Fruit fly (Drosophila melanogaster) whole organism, embryonic: ENCODE measurements around the gene a10.

ENCODE experiments used
- B-H1 ChIP-seq: fragments of 200-800 bp; sonication (Bioruptor generic); IDR thresholded peaks from 3 replicates; pipeline ENCODE4 v1.3.6; 2022; ENCODE audit warnings: missing biosample characterization, missing genetic modification characterization
- CG10462 ChIP-seq: fragments of 200-800 bp; sonication (Bioruptor generic); optimal IDR thresholded peaks from 2 replicates; lab custom pipeline; 2016; ENCODE audit warnings: missing biosample characterization, missing genetic modification characterization
- CG10543 ChIP-seq: fragments of 200-800 bp; sonication (Bioruptor generic); optimal IDR thresholded peaks from 3 replicates; lab custom pipeline; 2017; ENCODE audit warnings: missing biosample characterization, mild to moderate bottlenecking, missing genetic modification characterization, moderate library complexity
- CG10565 ChIP-seq: fragments of 200-800 bp; sonication (Bioruptor generic); optimal IDR thresholded peaks from 3 replicates; lab custom pipeline; 2016; ENCODE audit warnings: missing biosample characterization, mild to moderate bottlenecking, missing genetic modification characterization
- CG10959 ChIP-seq: fragments of 200-800 bp; sonication (Bioruptor generic); IDR thresholded peaks from 2 replicates; pipeline ENCODE4 v1.3.6; 2022; ENCODE audit warnings: missing biosample characterization, missing genetic modification characterization
- CG11093 ChIP-seq: fragments of 200-800 bp; sonication (Bioruptor generic); IDR thresholded peaks from 3 replicates; pipeline ENCODE4 v1.3.6; 2022; ENCODE audit warnings: missing biosample characterization, missing genetic modification characterization
- CG11456 ChIP-seq: fragments of 200-800 bp; sonication (Bioruptor generic); IDR thresholded peaks from 3 replicates; pipeline ENCODE4 v1.3.6; 2022; ENCODE audit warnings: missing biosample characterization, missing genetic modification characterization
- CG11504 ChIP-seq: fragments of 200-800 bp; sonication (Bioruptor generic); optimal IDR thresholded peaks from 3 replicates; lab custom pipeline; 2019; ENCODE audit warnings: missing biosample characterization, mild to moderate bottlenecking, missing genetic modification characterization, moderate library complexity
- CG11696 ChIP-seq: fragments of 200-800 bp; sonication (Bioruptor generic); IDR thresholded peaks from 2 replicates; pipeline ENCODE4 v1.3.6; 2022; ENCODE audit warnings: missing biosample characterization, missing genetic modification characterization
- CG15011 ChIP-seq: fragments of 200-800 bp; sonication (Bioruptor generic); optimal IDR thresholded peaks from 3 replicates; lab custom pipeline; 2018; ENCODE audit warnings: missing biosample characterization, mild to moderate bottlenecking, missing genetic modification characterization
- CG15269 ChIP-seq: fragments of 200-800 bp; sonication (Bioruptor generic); optimal IDR thresholded peaks from 2 replicates; lab custom pipeline; 2018; ENCODE audit warnings: missing biosample characterization, mild to moderate bottlenecking, missing genetic modification characterization, moderate library complexity
- CG16863 ChIP-seq: fragments of 200-800 bp; sonication (Bioruptor generic); optimal IDR thresholded peaks from 3 replicates; lab custom pipeline; 2016; ENCODE audit warnings: missing biosample characterization, missing genetic modification characterization
- CG2199 ChIP-seq: fragments of 200-800 bp; sonication (Bioruptor generic); IDR thresholded peaks from 3 replicates; pipeline ENCODE4 v1.3.6; 2022; ENCODE audit warnings: missing biosample characterization, missing genetic modification characterization
- CG32532 ChIP-seq: fragments of 200-800 bp; sonication (Bioruptor generic); IDR thresholded peaks from 2 replicates; pipeline ENCODE4 v1.3.6; 2022; ENCODE audit warnings: missing biosample characterization, missing genetic modification characterization
- CG34376 ChIP-seq: fragments of 200-800 bp; sonication (Bioruptor generic); optimal IDR thresholded peaks from 2 replicates; lab custom pipeline; 2018; ENCODE audit warnings: missing biosample characterization, mild to moderate bottlenecking, missing genetic modification characterization
- CG4424 ChIP-seq: fragments of 200-800 bp; sonication (Bioruptor generic); optimal IDR thresholded peaks from 3 replicates; lab custom pipeline; 2016; ENCODE audit warnings: missing biosample characterization, missing genetic modification characterization
- CG4854 ChIP-seq: fragments of 200-800 bp; sonication (Bioruptor generic); optimal IDR thresholded peaks from 2 replicates; lab custom pipeline; 2016; ENCODE audit warnings: missing biosample characterization, missing genetic modification characterization, inconsistent platforms
- CG6654 ChIP-seq: fragments of 200-800 bp; sonication (Bioruptor generic); optimal IDR thresholded peaks from 2 replicates; lab custom pipeline; 2017; ENCODE audit warnings: missing biosample characterization, mild to moderate bottlenecking, missing genetic modification characterization
- CG6683 ChIP-seq: fragments of 200-800 bp; sonication (Bioruptor generic); optimal IDR thresholded peaks from 2 replicates; lab custom pipeline; 2017; ENCODE audit warnings: missing biosample characterization, mild to moderate bottlenecking, missing genetic modification characterization, missing genetic modification reagents
- CG6689 ChIP-seq: fragments of 200-800 bp; sonication (Bioruptor generic); IDR thresholded peaks from 2 replicates; pipeline ENCODE4 v1.3.6; 2022; ENCODE audit warnings: missing biosample characterization, missing genetic modification characterization
- CG7839 ChIP-seq: fragments of 200-800 bp; sonication (Bioruptor generic); optimal IDR thresholded peaks from 3 replicates; lab custom pipeline; 2018; ENCODE audit warnings: missing biosample characterization, mild to moderate bottlenecking, missing genetic modification characterization, moderate library complexity
- CG8478 ChIP-seq: fragments of >200 bp; optimal IDR thresholded peaks from 2 replicates; lab custom pipeline; 2018
- CG8765 ChIP-seq: fragments of 200-800 bp; sonication (Bioruptor generic); IDR thresholded peaks from 2 replicates; pipeline ENCODE4 v1.3.6; 2022; ENCODE audit warnings: missing biosample characterization, missing genetic modification characterization
- CG8944 ChIP-seq: fragments of 200-800 bp; sonication (Bioruptor generic); optimal IDR thresholded peaks from 3 replicates; lab custom pipeline; 2016; ENCODE audit warnings: missing biosample characterization, missing genetic modification characterization
- CG9215 ChIP-seq: fragments of 200-800 bp; sonication (Bioruptor generic); IDR thresholded peaks from 2 replicates; pipeline ENCODE4 v1.3.6; 2022; ENCODE audit warnings: missing biosample characterization, missing genetic modification characterization
- Deaf1 ChIP-seq: fragments of 200-800 bp; optimal IDR thresholded peaks from 3 replicates; lab custom pipeline; 2019; ENCODE audit warnings: missing biosample characterization, mild to moderate bottlenecking, missing genetic modification characterization, moderate library complexity
- Fer1 ChIP-seq: fragments of 200-800 bp; sonication (Bioruptor generic); optimal IDR thresholded peaks from 2 replicates; lab custom pipeline; 2017; ENCODE audit warnings: missing biosample characterization, mild to moderate bottlenecking, missing genetic modification characterization
- Fer3 ChIP-seq: fragments of 200-800 bp; sonication (Bioruptor generic); optimal IDR thresholded peaks from 2 replicates; lab custom pipeline; 2018; ENCODE audit warnings: missing biosample characterization, mild to moderate bottlenecking, missing genetic modification characterization, moderate library complexity
- H2.0 ChIP-seq: fragments of 200-800 bp; sonication (Bioruptor generic); IDR thresholded peaks from 2 replicates; pipeline ENCODE4 v1.3.6; 2022; ENCODE audit warnings: missing biosample characterization, missing genetic modification characterization
- HHEX ChIP-seq: fragments of 200-800 bp; sonication (Bioruptor generic); optimal IDR thresholded peaks from 3 replicates; lab custom pipeline; 2017; ENCODE audit warnings: missing biosample characterization, mild to moderate bottlenecking, missing genetic modification characterization, missing genetic modification reagents
- HLH54F ChIP-seq: fragments of 200-800 bp; sonication (Bioruptor generic); optimal IDR thresholded peaks from 3 replicates; lab custom pipeline; 2016; ENCODE audit warnings: missing biosample characterization, missing genetic modification characterization
- Hey ChIP-seq: fragments of 200-800 bp; sonication (Bioruptor generic); optimal IDR thresholded peaks from 3 replicates; lab custom pipeline; 2018; ENCODE audit warnings: missing biosample characterization, mild to moderate bottlenecking, missing genetic modification characterization
- HmgZ ChIP-seq: fragments of 200-800 bp; sonication (Bioruptor generic); optimal IDR thresholded peaks from 2 replicates; lab custom pipeline; 2018; ENCODE audit warnings: missing biosample characterization, mild to moderate bottlenecking, missing genetic modification characterization
- Optix ChIP-seq: fragments of 200-800 bp; sonication (Bioruptor generic); IDR thresholded peaks from 3 replicates; pipeline ENCODE4 v1.3.6; 2022; ENCODE audit warnings: missing biosample characterization, missing genetic modification characterization
- Rfx ChIP-seq: fragments of 200-800 bp; sonication (Bioruptor generic); IDR thresholded peaks from 2 replicates; pipeline ENCODE4 v1.3.6; 2022; ENCODE audit warnings: missing biosample characterization, missing genetic modification characterization
- Scr ChIP-seq: fragments of 200-800 bp; sonication (Bioruptor generic); IDR thresholded peaks from 2 replicates; pipeline ENCODE4 v1.3.6; 2022; ENCODE audit warnings: missing biosample characterization, missing genetic modification characterization; ENCODE audit not compliant: partially characterized antibody
- Usf ChIP-seq: fragments of 200-800 bp; sonication (Bioruptor generic); optimal IDR thresholded peaks from 2 replicates; lab custom pipeline; 2017; ENCODE audit warnings: missing genotype, missing biosample characterization, missing genetic modification characterization
- ac ChIP-seq: fragments of 200-800 bp; sonication (Bioruptor generic); optimal IDR thresholded peaks from 3 replicates; lab custom pipeline; 2017; ENCODE audit warnings: missing biosample characterization, mild to moderate bottlenecking, missing genetic modification characterization
- al ChIP-seq: fragments of 200-800 bp; sonication (Bioruptor generic); IDR thresholded peaks from 2 replicates; pipeline ENCODE4 v1.3.6; 2022; ENCODE audit warnings: missing biosample characterization, missing genetic modification characterization
- ase ChIP-seq: fragments of 200-800 bp; sonication (Bioruptor generic); IDR thresholded peaks from 3 replicates; pipeline ENCODE4 v1.3.6; 2022; ENCODE audit warnings: missing biosample characterization, missing genetic modification characterization
- bsh ChIP-seq, 2 experiments: fragments of 200-800 bp; sonication (Bioruptor generic); optimal IDR thresholded peaks; 2 replicates each; lab custom pipeline; 2017 to 2018; ENCODE audit warnings: mild to moderate bottlenecking in 2 of 2, missing biosample characterization in 2 of 2, missing genetic modification characterization in 2 of 2, moderate library complexity in 1 of 2
- disco-r ChIP-seq: fragments of 200-800 bp; sonication (Bioruptor generic); optimal IDR thresholded peaks from 2 replicates; lab custom pipeline; 2016; ENCODE audit warnings: missing biosample characterization, missing genetic modification characterization
- eyg ChIP-seq: fragments of 200-800 bp; sonication (Bioruptor generic); optimal IDR thresholded peaks from 3 replicates; lab custom pipeline; 2016; ENCODE audit warnings: missing biosample characterization, missing genetic modification characterization
- gcm2 ChIP-seq: fragments of 200-800 bp; sonication (Bioruptor generic); optimal IDR thresholded peaks from 2 replicates; lab custom pipeline; 2016; ENCODE audit warnings: missing biosample characterization, missing genetic modification characterization
- grn ChIP-seq: fragments of 200-800 bp; sonication (Bioruptor generic); optimal IDR thresholded peaks from 3 replicates; lab custom pipeline; 2017; ENCODE audit warnings: missing biosample characterization, missing genetic modification characterization
- hb ChIP-seq: fragments of 200-800 bp; sonication (Bioruptor generic); IDR thresholded peaks from 3 replicates; pipeline ENCODE4 v1.3.6; 2022; ENCODE audit warnings: missing biosample characterization, missing genetic modification characterization; ENCODE audit not compliant: partially characterized antibody
- nom ChIP-seq: fragments of 200-800 bp; sonication (Bioruptor generic); optimal IDR thresholded peaks from 2 replicates; lab custom pipeline; 2017; ENCODE audit warnings: missing biosample characterization, missing genetic modification characterization, mild to moderate bottlenecking, moderate library complexity, missing genetic modification reagents
- org-1 ChIP-seq: fragments of 200-800 bp; sonication (Bioruptor generic); optimal IDR thresholded peaks from 2 replicates; lab custom pipeline; 2017; ENCODE audit warnings: missing biosample characterization, missing genetic modification characterization
- row ChIP-seq: fragments of 200-800 bp; sonication (Bioruptor generic); IDR thresholded peaks from 3 replicates; pipeline ENCODE4 v1.3.6; 2022; ENCODE audit warnings: missing biosample characterization, missing genetic modification characterization
- sd ChIP-seq: fragments of 200-800 bp; sonication (Bioruptor generic); optimal IDR thresholded peaks from 3 replicates; lab custom pipeline; 2018; ENCODE audit warnings: missing biosample characterization, mild to moderate bottlenecking, missing genetic modification characterization, moderate library complexity
- slou ChIP-seq: fragments of 200-800 bp; sonication (Bioruptor generic); optimal IDR thresholded peaks from 3 replicates; lab custom pipeline; 2016; ENCODE audit warnings: missing biosample characterization, missing genetic modification characterization
- slp2 ChIP-seq: fragments of 200-800 bp; sonication (Bioruptor generic); optimal IDR thresholded peaks from 2 replicates; lab custom pipeline; 2016; ENCODE audit warnings: missing biosample characterization, missing genetic modification characterization
- tgo ChIP-seq: fragments of 200-800 bp; sonication (Bioruptor generic); IDR thresholded peaks from 3 replicates; pipeline ENCODE4 v1.3.6; 2022; ENCODE audit warnings: missing biosample characterization, missing genetic modification characterization

The a10 gene

dm6 chr3L:16981114-16981648, 42.4 kb downstream of the a10 start (continued):
- TF ChIP-seq CG11504 (no peak), ase (GFP tag; lab: Robert Waterston, UW) (no peak), CG16863 (GFP tag; lab: Kevin White, UChicago) (no peak), CG4854 (GFP tag; lab: Kevin White, UChicago) (no peak), org-1 (no peak), nom (GFP tag; lab: Kevin White, UChicago) (no peak), al (GFP tag; lab: Robert Waterston, UW) (no peak), CG11456 (GFP tag; lab: Robert Waterston, UW) (no peak), row (no peak), sd (tag; lab: Kevin White, UChicago) (no peak), CG11696 (GFP tag; lab: Robert Waterston, UW) (no peak), CG15011 (GFP tag; lab: Kevin White, UChicago) (no peak), CG6654 (GFP tag; lab: Kevin White, UChicago) (no peak), CG15269 (tag; lab: Kevin White, UChicago) (no peak), CG10462 (GFP tag; lab: Kevin White, UChicago) (no peak), Usf (GFP tag; lab: Kevin White, UChicago) (no peak), HmgZ (peak; percentile 61), CG7839 (tag; lab: Kevin White, UChicago) (no peak), ac (no peak), CG8944 (no peak), grn (GFP tag; lab: Kevin White, UChicago) (peak; percentile 72), bsh (GFP tag; optimal IDR thresholded peaks at IDR 0.05; lab: Kevin White, UChicago) (no peak), Hey (tag; lab: Kevin White, UChicago) (peak; percentile 39), slou (GFP tag; lab: Kevin White, UChicago) (no peak), H2.0 (GFP tag; lab: Robert Waterston, UW) (no peak), Rfx (GFP tag; lab: Robert Waterston, UW) (no peak), disco-r (GFP tag; lab: Kevin White, UChicago) (no peak), HHEX (no peak), CG32532 (GFP tag; lab: Robert Waterston, UW) (no peak), Fer3 (no peak), CG10543 (peak; percentile 65), CG6683 (GFP tag; lab: Kevin White, UChicago) (no peak), CG2199 (GFP tag; lab: Robert Waterston, UW) (no peak), Optix (GFP tag; lab: Robert Waterston, UW) (no peak), CG9215 (GFP tag; lab: Robert Waterston, UW) (no peak), CG11093 (no peak), CG4424 (GFP tag; lab: Kevin White, UChicago) (no peak), CG8765 (no peak), slp2 (no peak), CG10565 (no peak), hb (GFP tag; lab: Robert Waterston, UW) (no peak), CG8478 (lab: Kevin White, UChicago) (no peak), CG34376 (GFP tag; lab: Kevin White, UChicago) (no peak), tgo (GFP tag; lab: Robert Waterston, UW) (no peak), CG10959 (no peak), CG6689 (GFP tag; lab: Robert Waterston, UW) (no peak), Fer1 (GFP tag; lab: Kevin White, UChicago) (peak; percentile 29), Deaf1 (tag; lab: Kevin White, UChicago) (peak; percentile 39), B-H1 (GFP tag; lab: Robert Waterston, UW) (no peak), Scr (no peak), gcm2 (GFP tag; lab: Kevin White, UChicago) (no peak), HLH54F (GFP tag; lab: Kevin White, UChicago) (no peak), eyg (no peak)
